Fruit fly (Drosophila melanogaster): Measurements from ENCODE around the gene Snmp1.

The Snmp1 gene

dm6 chr3R:21203660-21204499 is 35.9 kb upstream of the Snmp1 start (continued):
- peak; percentile 30 for TF ChIP-seq CG12236 (GFP tag; optimal IDR thresholded peaks at IDR 0.05)
- no peak for TF ChIP-seq slou (GFP tag; optimal IDR thresholded peaks at IDR 0.05)
- peak; percentile 15 for TF ChIP-seq YL-1 (GFP tag; optimal IDR thresholded peaks at IDR 0.05)
- peak; percentile 71 for TF ChIP-seq CG15696 (tag; optimal IDR thresholded peaks at IDR 0.05)
- TF ChIP-seq CG2129 (GFP tag; IDR thresholded peaks at IDR 0.05; ENCODE audit: partially characterized antibody), result no peak
- peak; percentile 50 for TF ChIP-seq ac (GFP tag; optimal IDR thresholded peaks at IDR 0.05)
- no peak for TF ChIP-seq hkb (optimal IDR thresholded peaks at IDR 0.05)
- TF ChIP-seq hkb (GFP tag; IDR thresholded peaks at IDR 0.05), result peak; percentile 76
- TF ChIP-seq phol (tag; optimal IDR thresholded peaks at IDR 0.05), result no peak
- TF ChIP-seq kah (GFP tag; optimal IDR thresholded peaks at IDR 0.05), result peak; percentile 79
- no peak for TF ChIP-seq mld (GFP tag; IDR thresholded peaks at IDR 0.05; ENCODE audit: partially characterized antibody)
- TF ChIP-seq exex (tag; optimal IDR thresholded peaks at IDR 0.05), result peak; percentile 21
- TF ChIP-seq CG15011 (GFP tag; optimal IDR thresholded peaks at IDR 0.05), result no peak
- TF ChIP-seq E2f2 (GFP tag; IDR thresholded peaks at IDR 0.05), result no peak
- TF ChIP-seq z (GFP tag; IDR thresholded peaks at IDR 0.05), result peak; percentile 97
- TF ChIP-seq D19A (tag; optimal IDR thresholded peaks at IDR 0.05), result peak; percentile 97
- no peak for TF ChIP-seq CG6791 (GFP tag; IDR thresholded peaks at IDR 0.05; ENCODE audit: partially characterized antibody)
- peak; percentile 74 for TF ChIP-seq sim (GFP tag; IDR thresholded peaks at IDR 0.05)
- no peak for TF ChIP-seq cwo (GFP tag; optimal IDR thresholded peaks at IDR 0.05)
- TF ChIP-seq CG12219 (GFP tag; optimal IDR thresholded peaks at IDR 0.05), result peak; percentile 69
- TF ChIP-seq CTCF (GFP tag; optimal IDR thresholded peaks at IDR 0.05), result no peak
- no peak for TF ChIP-seq tin (GFP tag; optimal IDR thresholded peaks at IDR 0.05)
- TF ChIP-seq Atf6 (GFP tag; IDR thresholded peaks at IDR 0.05), result peak; percentile 22; the same call in 1 of the 2 replicates
- TF ChIP-seq CG11723 (GFP tag; optimal IDR thresholded peaks at IDR 0.05), result peak; percentile 73
- no peak for TF ChIP-seq CG15269 (tag; optimal IDR thresholded peaks at IDR 0.05)
- peak; percentile 89 for TF ChIP-seq CG10543 (GFP tag; optimal IDR thresholded peaks at IDR 0.05)
- no peak for TF ChIP-seq dysf (GFP tag; IDR thresholded peaks at IDR 0.05)
- TF ChIP-seq nerfin-1 (tag; optimal IDR thresholded peaks at IDR 0.05), result peak; percentile 90
- no peak for TF ChIP-seq CoRest (tag; optimal IDR thresholded peaks at IDR 0.05)
- no peak for TF ChIP-seq pita (GFP tag; optimal IDR thresholded peaks at IDR 0.05)
- TF ChIP-seq CG31224 (GFP tag; IDR thresholded peaks at IDR 0.05), result no peak
- TF ChIP-seq CG4820 (GFP tag; optimal IDR thresholded peaks at IDR 0.05), result no peak
- TF ChIP-seq grau (tag; optimal IDR thresholded peaks at IDR 0.05), result no peak
- peak; percentile 99 for TF ChIP-seq kni (GFP tag; optimal IDR thresholded peaks at IDR 0.05)
- TF ChIP-seq ssp (GFP tag; IDR thresholded peaks at IDR 0.05), result no peak
- peak; percentile 86 for TF ChIP-seq Asciz (GFP tag; optimal IDR thresholded peaks at IDR 0.05)
- no peak for TF ChIP-seq Scr (GFP tag; IDR thresholded peaks at IDR 0.05; ENCODE audit: partially characterized antibody)
- peak; percentile 81 for TF ChIP-seq CG4328 (GFP tag; optimal IDR thresholded peaks at IDR 0.05)
- TF ChIP-seq salm (tag; optimal IDR thresholded peaks at IDR 0.05), result peak; percentile 82
- no peak for TF ChIP-seq CG43689 (GFP tag; IDR thresholded peaks at IDR 0.05)
- TF ChIP-seq fd3F (GFP tag; optimal IDR thresholded peaks at IDR 0.05), result no peak
- TF ChIP-seq her (GFP tag; optimal IDR thresholded peaks at IDR 0.05), result no peak
- no peak for TF ChIP-seq CG7963 (GFP tag; IDR thresholded peaks at IDR 0.05; ENCODE audit: partially characterized antibody)
- TF ChIP-seq CG12769 (tag; optimal IDR thresholded peaks at IDR 0.05), result no peak
- TF ChIP-seq Tbp (GFP tag; optimal IDR thresholded peaks at IDR 0.05), result no peak
- no peak for TF ChIP-seq bbx (GFP tag; IDR thresholded peaks at IDR 0.05; ENCODE audit: partially characterized antibody)
- TF ChIP-seq CG14050 (GFP tag; IDR thresholded peaks at IDR 0.05), result no peak; the same call in 2 of the 3 replicates
- TF ChIP-seq CG17612 (GFP tag; IDR thresholded peaks at IDR 0.05), result no peak
- TF ChIP-seq otp (GFP tag; IDR thresholded peaks at IDR 0.05), result peak; percentile 75; the same call in 2 of the 3 replicates
- TF ChIP-seq chn (GFP tag; optimal IDR thresholded peaks at IDR 0.05), result no peak
